Fruit fly (Drosophila melanogaster): ENCODE measurements around the gene CG32191.

Gene CG32191

dm6 chr3L:17856655-17857479 lies 47.9 kb upstream of the CG32191 start, which contains the start of gene CG5535 (continued):
- TF ChIP-seq Aef1 (GFP tag; IDR thresholded peaks at IDR 0.05) (peak; percentile 44), zfh1 (GFP tag; IDR thresholded peaks at IDR 0.05) (peak; percentile 76; the same call in 2 of the 3 replicates), Optix (GFP tag; IDR thresholded peaks at IDR 0.05) (peak; percentile 28; the same call in 2 of the 3 replicates), Mad (GFP tag; optimal IDR thresholded peaks at IDR 0.05) (peak; percentile 7), mirr (GFP tag; optimal IDR thresholded peaks at IDR 0.05) (peak; percentile 36), Max (GFP tag; optimal IDR thresholded peaks at IDR 0.05) (peak; percentile 48), ase (GFP tag; IDR thresholded peaks at IDR 0.05) (peak; percentile 53; the same call in 2 of the 3 replicates), eyg (GFP tag; optimal IDR thresholded peaks at IDR 0.05) (no peak), en (GFP tag; optimal IDR thresholded peaks at IDR 0.05) (peak; percentile 24), Fer2 (tag; optimal IDR thresholded peaks at IDR 0.05) (peak; percentile 17), br (optimal IDR thresholded peaks at IDR 0.05) (no peak), CG3065 (GFP tag; optimal IDR thresholded peaks at IDR 0.05) (no peak), jing (GFP tag; optimal IDR thresholded peaks at IDR 0.05) (no peak), trh (GFP tag; optimal IDR thresholded peaks at IDR 0.05) (peak; percentile 49), kni (GFP tag; optimal IDR thresholded peaks at IDR 0.05) (peak; percentile 58), CG14441 (GFP tag; IDR thresholded peaks at IDR 0.05) (peak; percentile 76), pnt (GFP tag; optimal IDR thresholded peaks at IDR 0.05) (peak; percentile 42), Tbp (GFP tag; optimal IDR thresholded peaks at IDR 0.05) (no peak), zen2 (GFP tag; IDR thresholded peaks at IDR 0.05; ENCODE audit: partially characterized antibody) (no peak), CG33557 (GFP tag; optimal IDR thresholded peaks at IDR 0.05) (peak; percentile 79), CG9932 (GFP tag; IDR thresholded peaks at IDR 0.05) (peak; percentile 64), Atf6 (GFP tag; IDR thresholded peaks at IDR 0.05) (no peak; the same call in 1 of the 2 replicates), sc (optimal IDR thresholded peaks at IDR 0.05) (no peak), sc (GFP tag; optimal IDR thresholded peaks at IDR 0.05) (peak; percentile 84), Fer3 (tag; optimal IDR thresholded peaks at IDR 0.05) (peak; percentile 48), chif (GFP tag; optimal IDR thresholded peaks at IDR 0.05) (peak in 1 of 2 experiments; percentile 41), CG7372 (GFP tag; IDR thresholded peaks at IDR 0.05) (peak; percentile 52; the same call in 1 of the 2 replicates), Camta (GFP tag; optimal IDR thresholded peaks at IDR 0.05) (peak; percentile 19), maf-S (GFP tag; optimal IDR thresholded peaks at IDR 0.05) (peak; percentile 42), CG17186 (GFP tag; optimal IDR thresholded peaks at IDR 0.05) (no peak), scrt (GFP tag; optimal IDR thresholded peaks at IDR 0.05) (peak; percentile 43), BtbVII (GFP tag; optimal IDR thresholded peaks at IDR 0.05) (peak; percentile 79), tap (tag; optimal IDR thresholded peaks at IDR 0.05) (peak; percentile 65), ham (GFP tag; IDR thresholded peaks at IDR 0.05) (no peak), CG2120 (GFP tag; optimal IDR thresholded peaks at IDR 0.05) (peak; percentile 74), CG15073 (GFP tag; optimal IDR thresholded peaks at IDR 0.05) (no peak), HmgD (GFP tag; optimal IDR thresholded peaks at IDR 0.05) (no peak), gce (GFP tag; IDR thresholded peaks at IDR 0.05) (peak; percentile 58; the same call in 2 of the 3 replicates), hth (optimal IDR thresholded peaks at IDR 0.05) (no peak), CG31441 (GFP tag; IDR thresholded peaks at IDR 0.05) (peak; percentile 89), ara (GFP tag; IDR thresholded peaks at IDR 0.05) (peak; percentile 62), Chrac-16 (GFP tag; optimal IDR thresholded peaks at IDR 0.05) (peak; percentile 64), Blimp-1 (GFP tag; optimal IDR thresholded peaks at IDR 0.05) (peak; percentile 63), CG6272 (GFP tag; IDR thresholded peaks at IDR 0.05) (peak; percentile 55), CG4730 (GFP tag; IDR thresholded peaks at IDR 0.05) (peak; percentile 44), Usf (GFP tag; optimal IDR thresholded peaks at IDR 0.05) (peak; percentile 80), gsb (GFP tag; IDR thresholded peaks at IDR 0.05) (peak; percentile 7), CG32532 (GFP tag; IDR thresholded peaks at IDR 0.05) (peak; percentile 71), ac (GFP tag; optimal IDR thresholded peaks at IDR 0.05) (no peak), schlank (tag; optimal IDR thresholded peaks at IDR 0.05) (peak; percentile 65), lmd (GFP tag; IDR thresholded peaks at IDR 0.05) (peak; percentile 67)

Data from whole organism, embryonic.